Worm (Caenorhabditis elegans) whole organism, young adult: Measurements from ENCODE around the gene W08E12.8.

Source experiments
- B0019.2 ChIP-seq: fragments of 200-800 bp; sonication (Bioruptor generic); conservative IDR thresholded peaks from 2 replicates; pipeline ENCODE4 v1.3.6; 2022; ENCODE audit warnings: missing genetic modification reagents, missing genetic modification characterization, missing compliant biosample characterization
- F37B4.10 ChIP-seq: fragments of 200-800 bp; sonication (Bioruptor generic); IDR thresholded peaks from 2 replicates; pipeline ENCODE4 v1.3.6; 2022; ENCODE audit warnings: missing genetic modification characterization, missing compliant biosample characterization
- F39B2.1 ChIP-seq: fragments of 200-800 bp; sonication (Bioruptor generic); IDR thresholded peaks from 2 replicates; pipeline ENCODE4 v1.3.6; 2022; ENCODE audit warnings: missing genetic modification reagents, missing genetic modification characterization, missing compliant biosample characterization
- F49E8.2 ChIP-seq: sonication (generic microtip); optimal IDR thresholded peaks from 3 replicates; lab custom pipeline; 2017; ENCODE audit warnings: missing genetic modification characterization, mild to moderate bottlenecking, missing compliant biosample characterization, antibody characterized with exemption, moderate library complexity; ENCODE audit not compliant: insufficient read depth
- F57A8.1 ChIP-seq: fragments of 200-800 bp; sonication (Bioruptor generic); optimal IDR thresholded peaks from 2 replicates; lab custom pipeline; 2018; ENCODE audit warnings: mild to moderate bottlenecking, missing genetic modification characterization, moderate library complexity, missing compliant biosample characterization
- T26A5.8 ChIP-seq: sonication (generic microtip); optimal IDR thresholded peaks from 2 replicates; lab custom pipeline; 2016; ENCODE audit warnings: missing genetic modification characterization, missing compliant biosample characterization
- Y67H2A.10 ChIP-seq: fragments of 200-800 bp; sonication (Bioruptor generic); conservative IDR thresholded peaks from 2 replicates; pipeline ENCODE4 v1.3.6; 2022; ENCODE audit warnings: missing genetic modification reagents, missing genetic modification characterization, missing compliant biosample characterization
- akir-1 ChIP-seq: fragments of 200-800 bp; sonication (Bioruptor generic); optimal IDR thresholded peaks from 2 replicates; lab custom pipeline; 2018; ENCODE audit warnings: mild to moderate bottlenecking, missing genetic modification characterization, moderate library complexity, missing compliant biosample characterization
- aptf-3 ChIP-seq: fragments of 200-800 bp; sonication (Bioruptor generic); IDR thresholded peaks from 2 replicates; pipeline ENCODE4 v1.3.6; 2022; ENCODE audit warnings: missing genetic modification characterization, missing compliant biosample characterization
- atf-7 ChIP-seq: sonication (generic microtip); optimal IDR thresholded peaks from 2 replicates; lab custom pipeline; 2017; ENCODE audit warnings: mild to moderate bottlenecking, missing genetic modification characterization, missing compliant biosample characterization
- athp-1 ChIP-seq: sonication (generic microtip); optimal IDR thresholded peaks from 2 replicates; lab custom pipeline; 2017; ENCODE audit warnings: mild to moderate bottlenecking, missing genetic modification characterization, missing compliant biosample characterization
- bed-1 ChIP-seq: fragments of 200-800 bp; sonication (Bioruptor generic); IDR thresholded peaks from 2 replicates; pipeline ENCODE4 v1.3.6; 2022; ENCODE audit warnings: missing genetic modification reagents, missing genetic modification characterization, missing compliant biosample characterization
- ceh-40 ChIP-seq: fragments of 200-800 bp; sonication (Bioruptor generic); IDR thresholded peaks from 2 replicates; pipeline ENCODE4 v1.3.6; 2022; ENCODE audit warnings: missing genetic modification characterization, missing compliant biosample characterization
- ceh-91 ChIP-seq: fragments of 200-800 bp; sonication (Bioruptor generic); IDR thresholded peaks from 2 replicates; pipeline ENCODE4 v1.3.6; 2022; ENCODE audit warnings: missing genetic modification reagents, missing genetic modification characterization, missing compliant biosample characterization
- dox-1 ChIP-seq: fragments of 200-800 bp; sonication (Bioruptor generic); IDR thresholded peaks from 2 replicates; pipeline ENCODE4 v1.3.6; 2022; ENCODE audit warnings: missing genetic modification reagents, missing genetic modification characterization, missing compliant biosample characterization
- egl-18 ChIP-seq: fragments of 200-800 bp; sonication (Bioruptor generic); IDR thresholded peaks from 2 replicates; pipeline ENCODE4 v1.3.6; 2022; ENCODE audit warnings: missing genetic modification reagents, missing genetic modification characterization, missing compliant biosample characterization
- egl-44 ChIP-seq: fragments of 200-800 bp; sonication (Bioruptor generic); IDR thresholded peaks from 2 replicates; pipeline ENCODE4 v1.3.6; 2022; ENCODE audit warnings: missing genetic modification reagents, missing genetic modification characterization, missing compliant biosample characterization
- egrh-3 ChIP-seq: fragments of 200-800 bp; sonication (Bioruptor generic); IDR thresholded peaks from 2 replicates; pipeline ENCODE4 v1.3.6; 2022; ENCODE audit warnings: missing genetic modification reagents, missing genetic modification characterization, missing compliant biosample characterization
- ekl-4 ChIP-seq: fragments of 200-800 bp; sonication (Bioruptor generic); IDR thresholded peaks from 2 replicates; pipeline ENCODE4 v1.3.6; 2022; ENCODE audit warnings: missing genetic modification reagents, missing genetic modification characterization, missing compliant biosample characterization
- ets-4 ChIP-seq: fragments of 200-800 bp; sonication (Bioruptor generic); optimal IDR thresholded peaks from 2 replicates; lab custom pipeline; 2018; ENCODE audit warnings: mild to moderate bottlenecking, missing genetic modification characterization, missing compliant biosample characterization
- gei-17 ChIP-seq: fragments of 200-800 bp; sonication (Bioruptor generic); optimal IDR thresholded peaks from 2 replicates; lab custom pipeline; 2018; ENCODE audit warnings: mild to moderate bottlenecking, missing genetic modification characterization, missing compliant biosample characterization
- hlh-12 ChIP-seq: sonication (generic microtip); optimal IDR thresholded peaks from 2 replicates; lab custom pipeline; 2016; ENCODE audit warnings: missing genetic modification characterization, missing compliant biosample characterization
- lin-40 ChIP-seq: sonication (generic microtip); optimal IDR thresholded peaks from 2 replicates; lab custom pipeline; 2016; ENCODE audit warnings: missing genetic modification characterization, mild to moderate bottlenecking, missing compliant biosample characterization, missing genotype, missing genetic modification reagents
- lir-1 ChIP-seq: fragments of 200-800 bp; sonication (Bioruptor generic); conservative IDR thresholded peaks from 2 replicates; pipeline ENCODE4 v1.3.6; 2022; ENCODE audit warnings: missing genetic modification reagents, missing genetic modification characterization, missing compliant biosample characterization
- lsl-1 ChIP-seq: fragments of 200-800 bp; sonication (Bioruptor generic); optimal IDR thresholded peaks from 2 replicates; lab custom pipeline; 2018; ENCODE audit warnings: mild to moderate bottlenecking, missing genetic modification characterization, moderate library complexity, missing compliant biosample characterization
- lsy-27 ChIP-seq: sonication (generic microtip); optimal IDR thresholded peaks from 2 replicates; lab custom pipeline; 2017; ENCODE audit warnings: missing genetic modification characterization, mild to moderate bottlenecking, missing compliant biosample characterization, antibody characterized with exemption, missing genotype, borderline replicate concordance; ENCODE audit not compliant: insufficient read depth
- madf-3 ChIP-seq: fragments of 200-800 bp; sonication (Bioruptor generic); IDR thresholded peaks from 2 replicates; pipeline ENCODE4 v1.3.6; 2022; ENCODE audit warnings: missing genetic modification reagents, missing genetic modification characterization, missing compliant biosample characterization
- madf-8 ChIP-seq: fragments of 200-800 bp; sonication (Bioruptor generic); conservative IDR thresholded peaks from 2 replicates; pipeline ENCODE4 v1.3.6; 2022; ENCODE audit warnings: missing genetic modification reagents, missing genetic modification characterization, missing compliant biosample characterization
- mcd-1 ChIP-seq: fragments of 200-800 bp; sonication (Bioruptor generic); IDR thresholded peaks from 2 replicates; pipeline ENCODE4 v1.3.6; 2022; ENCODE audit warnings: missing genetic modification reagents, missing genetic modification characterization, missing compliant biosample characterization
- mxl-1 ChIP-seq: sonication (generic microtip); optimal IDR thresholded peaks from 2 replicates; lab custom pipeline; 2016; ENCODE audit warnings: missing genetic modification characterization, missing compliant biosample characterization
- nfya-1 ChIP-seq: sonication (generic microtip); optimal IDR thresholded peaks from 2 replicates; lab custom pipeline; 2017; ENCODE audit warnings: antibody characterized with exemption, missing compliant biosample characterization, missing genetic modification characterization, borderline replicate concordance; ENCODE audit not compliant: insufficient read depth
- nfya-2 ChIP-seq: fragments of 200-800 bp; sonication (Bioruptor generic); IDR thresholded peaks from 2 replicates; pipeline ENCODE4 v1.3.6; 2022; ENCODE audit warnings: missing genetic modification reagents, missing genetic modification characterization, missing compliant biosample characterization
- pha-4 ChIP-seq: fragments of 150-350 bp; sonication (generic microtip); optimal IDR thresholded peaks from 2 replicates; lab custom pipeline; 2014; ENCODE audit warnings: missing biosample characterization, missing genetic modification reagents, missing genetic modification characterization
- rpc-1 ChIP-seq, 2 experiments: fragments of 150-350 bp in 1 of 2; sonication (generic microtip) in 1 of 2; optimal IDR thresholded peaks; 2 replicates each; lab custom pipeline; 2014 to 2018; ENCODE audit warnings: missing biosample characterization in 1 of 2, missing genetic modification characterization in 1 of 2, missing genetic modification reagents in 1 of 2, missing genotype in 1 of 2
- sea-2 ChIP-seq: fragments of 200-800 bp; sonication (Bioruptor generic); IDR thresholded peaks from 2 replicates; pipeline ENCODE4 v1.3.6; 2022; ENCODE audit warnings: missing genetic modification characterization, missing compliant biosample characterization
- snpc-1.3 ChIP-seq: sonication (generic microtip); optimal IDR thresholded peaks from 2 replicates; lab custom pipeline; 2017; ENCODE audit warnings: missing genetic modification characterization, mild to moderate bottlenecking, missing compliant biosample characterization, antibody characterized with exemption, moderate library complexity, missing genotype, missing genetic modification reagents; ENCODE audit not compliant: insufficient read depth
- tbp1 ChIP-seq: fragments of 200-800 bp; sonication (Bioruptor generic); optimal IDR thresholded peaks from 2 replicates; lab custom pipeline; 2018; ENCODE audit warnings: mild to moderate bottlenecking, missing genetic modification characterization, missing compliant biosample characterization
- tbx-9 ChIP-seq: sonication (generic microtip); optimal IDR thresholded peaks from 2 replicates; lab custom pipeline; 2016; ENCODE audit warnings: borderline replicate concordance, missing genetic modification characterization, inconsistent platforms, missing compliant biosample characterization
- xnd-1 ChIP-seq: sonication (generic microtip); optimal IDR thresholded peaks from 2 replicates; lab custom pipeline; 2016; ENCODE audit warnings: missing genotype, missing genetic modification reagents, missing genetic modification characterization, missing compliant biosample characterization
- zfh-2 ChIP-seq: fragments of 200-800 bp; sonication (Bioruptor generic); conservative IDR thresholded peaks from 2 replicates; pipeline ENCODE4 v1.3.6; 2022; ENCODE audit warnings: missing genetic modification reagents, missing genetic modification characterization, missing compliant biosample characterization
- zim-3 ChIP-seq: sonication (generic microtip); optimal IDR thresholded peaks from 2 replicates; lab custom pipeline; 2017; ENCODE audit warnings: mild to moderate bottlenecking, missing genetic modification characterization, moderate library complexity, missing compliant biosample characterization

W08E12.8 gene

DNA sequence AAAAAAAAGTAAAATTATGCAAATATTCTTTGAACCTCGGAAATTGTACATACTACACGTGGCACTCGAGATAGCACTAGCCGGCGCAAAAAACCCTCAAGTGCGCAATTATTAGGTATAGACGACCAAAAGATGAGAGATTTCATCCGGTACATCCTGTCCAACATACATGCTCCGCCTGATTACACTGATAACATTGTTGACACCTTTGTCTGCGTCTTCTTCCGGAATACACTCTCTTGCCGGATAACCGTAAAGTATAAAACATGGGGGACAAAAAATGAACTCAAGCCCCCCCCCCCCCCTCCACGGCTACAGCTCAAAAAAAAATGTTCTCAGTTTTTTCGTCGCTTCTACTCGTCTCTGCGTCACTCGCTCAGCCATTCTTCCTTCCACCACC, 6.1 kb downstream of the W08E12.8 start, which contains the start of gene W08E12.6:
W08E12.6 (plus strand) TSS at position 301 of the 400 bp plus-strand sequence.
- no peak for TF ChIP-seq atf-7 (tag; lab: Kevin White, UChicago)
- TF ChIP-seq lsy-27 (tag; lab: Kevin White, UChicago), result no peak
- no peak for TF ChIP-seq bed-1 (GFP tag; lab: Robert Waterston, UW)
- TF ChIP-seq snpc-1.3 (tag; lab: Kevin White, UChicago), result no peak
- TF ChIP-seq hlh-12 (tag; lab: Kevin White, UChicago), result no peak
- no peak for TF ChIP-seq F57A8.1
- TF ChIP-seq sea-2 (GFP tag; lab: Robert Waterston, UW), result no peak
- no peak for TF ChIP-seq egl-18 (GFP tag; lab: Robert Waterston, UW)
- no peak for TF ChIP-seq rpc-1 (optimal IDR thresholded peaks at IDR 0.05; lab: Kevin White, UChicago)
- no peak for TF ChIP-seq rpc-1 (tag; optimal IDR thresholded peaks at IDR 0.05; lab: Kevin White, UChicago)
- TF ChIP-seq madf-8 (GFP tag; lab: Robert Waterston, UW), result no peak
- TF ChIP-seq F37B4.10 (GFP tag; lab: Robert Waterston, UW), result no peak
- no peak for TF ChIP-seq nfya-1 (tag; lab: Kevin White, UChicago)
- TF ChIP-seq tbp1 (GFP tag; lab: Kevin White, UChicago), result no peak
- no peak for TF ChIP-seq akir-1 (GFP tag; lab: Kevin White, UChicago)
- no peak for TF ChIP-seq lin-40 (tag; lab: Kevin White, UChicago)
- no peak for TF ChIP-seq T26A5.8

ce11 chrIV:3299229-3299628, 7.1 kb downstream of the W08E12.8 start:
- TF ChIP-seq madf-3 (GFP tag; lab: Robert Waterston, UW) (no peak), aptf-3 (GFP tag; lab: Robert Waterston, UW) (no peak), sea-2 (GFP tag; lab: Robert Waterston, UW) (0 out of 2 replicates have a peak, but pooled peaks have one; percentile 30), dox-1 (peak; percentile 23; the same call in 1 of the 2 replicates), Y67H2A.10 (GFP tag; lab: Robert Waterston, UW) (no peak), ceh-40 (0 out of 2 replicates have a peak, but pooled peaks have one; percentile 21), zfh-2 (GFP tag; lab: Robert Waterston, UW) (peak; percentile 89), egrh-3 (GFP tag; lab: Robert Waterston, UW) (peak; percentile 65; the same call in 1 of the 2 replicates), mxl-1 (tag; lab: Kevin White, UChicago) (no peak), lsl-1 (GFP tag; lab: Kevin White, UChicago) (no peak), F37B4.10 (GFP tag; lab: Robert Waterston, UW) (no peak), athp-1 (tag; lab: Kevin White, UChicago) (no peak)

ce11 chrIV:3300492-3300891, 8.3 kb downstream of the W08E12.8 start, which contains the start of gene W08E12.5:
Gene W08E12.5 (plus strand): TSS chrIV:3300792.
- TF ChIP-seq nfya-2 (GFP tag; lab: Robert Waterston, UW), result no peak
- no peak for TF ChIP-seq egl-44 (GFP tag; lab: Robert Waterston, UW)
- no peak for TF ChIP-seq xnd-1 (tag; lab: Kevin White, UChicago)
- no peak for TF ChIP-seq ceh-91 (GFP tag; lab: Robert Waterston, UW)
- TF ChIP-seq sea-2 (GFP tag; lab: Robert Waterston, UW), result no peak
- no peak for TF ChIP-seq lir-1 (GFP tag; lab: Robert Waterston, UW)
- TF ChIP-seq mcd-1 (GFP tag; lab: Robert Waterston, UW), result no peak
- no peak for TF ChIP-seq aptf-3 (GFP tag; lab: Robert Waterston, UW)
- no peak for TF ChIP-seq ekl-4
- TF ChIP-seq gei-17 (GFP tag; lab: Kevin White, UChicago), result no peak
- no peak for TF ChIP-seq F39B2.1
- no peak for TF ChIP-seq dox-1
- no peak for TF ChIP-seq tbx-9 (tag; lab: Kevin White, UChicago)
- TF ChIP-seq ets-4 (GFP tag; lab: Kevin White, UChicago), result no peak
- no peak for TF ChIP-seq F49E8.2
- TF ChIP-seq zim-3 (tag; lab: Kevin White, UChicago), result no peak
- no peak for TF ChIP-seq pha-4 (tag; lab: Kevin White, UChicago)
- no peak for TF ChIP-seq F37B4.10 (GFP tag; lab: Robert Waterston, UW)
- TF ChIP-seq B0019.2 (GFP tag; lab: Robert Waterston, UW), result no peak
